Fruit fly (Drosophila melanogaster): Measurements from ENCODE around the gene CG7227.

DNA sequence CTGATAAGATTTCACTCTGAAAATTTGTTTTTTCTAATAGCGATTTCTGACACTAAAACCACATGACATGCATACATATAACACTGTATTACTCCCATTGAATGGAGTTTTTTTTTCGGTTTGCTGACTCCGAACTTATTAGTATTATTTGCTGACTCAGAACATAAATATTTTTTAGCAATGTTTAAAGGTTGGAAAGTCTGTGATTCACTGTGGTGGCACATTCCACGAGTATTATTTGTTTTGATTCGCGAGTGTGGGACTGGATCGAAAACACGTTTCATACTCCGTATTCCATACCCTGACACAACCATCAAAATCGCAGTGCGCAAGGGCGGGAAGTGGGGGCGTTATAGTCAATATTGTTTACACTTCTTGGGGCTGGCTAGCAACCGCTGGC lies 5.3 kb downstream of the CG7227 start:
- TF ChIP-seq CG7045 (GFP tag; optimal IDR thresholded peaks at IDR 0.05) (no peak), pad (GFP tag; optimal IDR thresholded peaks at IDR 0.05) (no peak), ovo (GFP tag; optimal IDR thresholded peaks at IDR 0.05) (no peak), CG11617 (GFP tag; optimal IDR thresholded peaks at IDR 0.05) (no peak), cic (GFP tag; optimal IDR thresholded peaks at IDR 0.05) (no peak), Crg-1 (GFP tag; optimal IDR thresholded peaks at IDR 0.05) (no peak), Hr96 (GFP tag; optimal IDR thresholded peaks at IDR 0.05) (no peak), CG5204 (GFP tag; optimal IDR thresholded peaks at IDR 0.05) (no peak), CG1620 (GFP tag; optimal IDR thresholded peaks at IDR 0.05) (no peak), Clk (GFP tag; optimal IDR thresholded peaks at IDR 0.05) (no peak), cnc (optimal IDR thresholded peaks at IDR 0.05) (no peak)
